Fruit fly (Drosophila melanogaster) whole organism, embryonic: Measurements from ENCODE around the gene CG8562.

Experiments
- Asciz ChIP-seq: fragments of 200-800 bp; sonication (Bioruptor generic); optimal IDR thresholded peaks from 2 replicates; lab custom pipeline; 2017; ENCODE audit warnings: missing biosample characterization, mild to moderate bottlenecking, missing genetic modification characterization, missing genetic modification reagents
- Atf-2 ChIP-seq: fragments of 200-800 bp; sonication (Bioruptor generic); optimal IDR thresholded peaks from 2 replicates; lab custom pipeline; 2016; ENCODE audit warnings: missing biosample characterization, missing genetic modification characterization
- CG11085 ChIP-seq: fragments of 200-800 bp; sonication (Bioruptor generic); IDR thresholded peaks from 2 replicates; pipeline ENCODE4 v1.3.6; 2022; ENCODE audit warnings: missing biosample characterization, missing genetic modification characterization
- CG11504 ChIP-seq: fragments of 200-800 bp; sonication (Bioruptor generic); optimal IDR thresholded peaks from 3 replicates; lab custom pipeline; 2019; ENCODE audit warnings: missing biosample characterization, mild to moderate bottlenecking, missing genetic modification characterization, moderate library complexity
- CG12155 ChIP-seq: fragments of 200-800 bp; sonication (Bioruptor generic); optimal IDR thresholded peaks from 3 replicates; lab custom pipeline; 2016; ENCODE audit warnings: missing biosample characterization, missing genetic modification characterization
- CG12744 ChIP-seq: fragments of 200-800 bp; sonication (Bioruptor generic); optimal IDR thresholded peaks from 2 replicates; lab custom pipeline; 2016; ENCODE audit warnings: missing biosample characterization, missing genetic modification characterization
- CG12769 ChIP-seq: fragments of 200-800 bp; sonication (Bioruptor generic); optimal IDR thresholded peaks from 2 replicates; lab custom pipeline; 2019; ENCODE audit warnings: missing biosample characterization, mild to moderate bottlenecking, missing genetic modification characterization, moderate library complexity
- CG13775 ChIP-seq: fragments of 200-800 bp; sonication (Bioruptor generic); optimal IDR thresholded peaks from 3 replicates; lab custom pipeline; 2017; ENCODE audit warnings: missing biosample characterization, mild to moderate bottlenecking, missing genetic modification characterization
- CG14441 ChIP-seq: fragments of 200-800 bp; sonication (Bioruptor generic); IDR thresholded peaks from 2 replicates; pipeline ENCODE4 v1.3.6; 2022; ENCODE audit warnings: missing biosample characterization, missing genetic modification characterization
- CG14667 ChIP-seq: fragments of 200-800 bp; sonication (Bioruptor generic); IDR thresholded peaks from 2 replicates; pipeline ENCODE4 v1.3.6; 2022; ENCODE audit warnings: missing biosample characterization, missing genetic modification characterization
- CG15514 ChIP-seq: fragments of 200-800 bp; sonication (Bioruptor generic); optimal IDR thresholded peaks from 3 replicates; lab custom pipeline; 2017; ENCODE audit warnings: missing biosample characterization, missing genetic modification characterization, mild to moderate bottlenecking, moderate library complexity, missing genetic modification reagents
- CG17385 ChIP-seq: fragments of 200-800 bp; sonication (Bioruptor generic); optimal IDR thresholded peaks from 3 replicates; lab custom pipeline; 2018; ENCODE audit warnings: missing biosample characterization, mild to moderate bottlenecking, missing genetic modification characterization
- CG1832 ChIP-seq: fragments of 200-800 bp; sonication (Bioruptor generic); optimal IDR thresholded peaks from 2 replicates; lab custom pipeline; 2017; ENCODE audit warnings: missing biosample characterization, mild to moderate bottlenecking, missing genetic modification characterization, inconsistent platforms
- CG2116 ChIP-seq: fragments of 200-800 bp; sonication (Bioruptor generic); optimal IDR thresholded peaks from 3 replicates; lab custom pipeline; 2018; ENCODE audit warnings: missing biosample characterization, mild to moderate bottlenecking, missing genetic modification characterization
- CG4282 ChIP-seq: fragments of 200-800 bp; sonication (Bioruptor generic); optimal IDR thresholded peaks from 2 replicates; lab custom pipeline; 2016; ENCODE audit warnings: missing biosample characterization, missing genetic modification characterization
- CG4360 ChIP-seq: fragments of 200-800 bp; sonication (Bioruptor generic); IDR thresholded peaks from 2 replicates; pipeline ENCODE4 v1.3.6; 2022; ENCODE audit warnings: missing biosample characterization, missing genetic modification characterization
- CG9876 ChIP-seq: fragments of 200-800 bp; sonication (Bioruptor generic); optimal IDR thresholded peaks from 2 replicates; lab custom pipeline; 2016; ENCODE audit warnings: missing biosample characterization, missing genetic modification characterization
- Dip3 ChIP-seq: fragments of 200-800 bp; sonication (Bioruptor generic); optimal IDR thresholded peaks from 3 replicates; lab custom pipeline; 2016; ENCODE audit warnings: missing biosample characterization, missing genetic modification characterization
- Elba2 ChIP-seq: fragments of 200-800 bp; sonication (Bioruptor generic); optimal IDR thresholded peaks from 3 replicates; lab custom pipeline; 2016; ENCODE audit warnings: missing biosample characterization, missing genetic modification characterization
- Fer1 ChIP-seq: fragments of 200-800 bp; sonication (Bioruptor generic); optimal IDR thresholded peaks from 2 replicates; lab custom pipeline; 2017; ENCODE audit warnings: missing biosample characterization, mild to moderate bottlenecking, missing genetic modification characterization
- Hr78 ChIP-seq, 2 experiments: fragments of 200-800 bp in 1 of 2; fragments of >200 bp in 1 of 2; sonication (Bioruptor generic) in 1 of 2; optimal IDR thresholded peaks; 2 replicates each; lab custom pipeline; 2017 to 2019; ENCODE audit warnings: missing biosample characterization in 2 of 2, missing genetic modification characterization in 2 of 2, mild to moderate bottlenecking in 1 of 2, moderate library complexity in 1 of 2
- Kr ChIP-seq: fragments of 200-800 bp; sonication (Bioruptor generic); optimal IDR thresholded peaks from 2 replicates; lab custom pipeline; 2017; ENCODE audit warnings: missing biosample characterization, mild to moderate bottlenecking, missing genetic modification characterization
- MESR4 ChIP-seq: fragments of 200-800 bp; sonication (Bioruptor generic); optimal IDR thresholded peaks from 2 replicates; lab custom pipeline; 2018; ENCODE audit warnings: missing biosample characterization, mild to moderate bottlenecking, missing genetic modification characterization, moderate library complexity
- Max ChIP-seq: fragments of 200-800 bp; sonication (Bioruptor generic); optimal IDR thresholded peaks from 2 replicates; lab custom pipeline; 2016; ENCODE audit warnings: missing biosample characterization, mild to moderate bottlenecking, missing genetic modification characterization
- Meics ChIP-seq: fragments of 200-800 bp; sonication (Bioruptor generic); optimal IDR thresholded peaks from 2 replicates; lab custom pipeline; 2017; ENCODE audit warnings: missing biosample characterization, mild to moderate bottlenecking, missing genetic modification characterization
- NK7.1 ChIP-seq: fragments of 200-800 bp; sonication (Bioruptor generic); optimal IDR thresholded peaks from 3 replicates; lab custom pipeline; 2016; ENCODE audit warnings: missing biosample characterization, missing genetic modification characterization
- PHDP ChIP-seq: fragments of 200-800 bp; sonication (Bioruptor generic); optimal IDR thresholded peaks from 3 replicates; lab custom pipeline; 2018; ENCODE audit warnings: missing biosample characterization, mild to moderate bottlenecking, missing genetic modification characterization, moderate library complexity
- YL-1 ChIP-seq: fragments of 200-800 bp; sonication (Bioruptor generic); optimal IDR thresholded peaks from 3 replicates; lab custom pipeline; 2017; ENCODE audit warnings: missing biosample characterization, mild to moderate bottlenecking, missing genetic modification characterization
- abd-A ChIP-seq: fragments of 200-800 bp; sonication (Bioruptor generic); optimal IDR thresholded peaks from 3 replicates; lab custom pipeline; 2019; ENCODE audit warnings: missing biosample characterization, mild to moderate bottlenecking, missing genetic modification characterization, moderate library complexity
- bbx ChIP-seq: fragments of 200-800 bp; sonication (Bioruptor generic); IDR thresholded peaks from 2 replicates; pipeline ENCODE4 v1.3.6; 2022; ENCODE audit warnings: missing biosample characterization, missing genetic modification characterization; ENCODE audit not compliant: partially characterized antibody
- chinmo ChIP-seq: fragments of 200-800 bp; sonication (Bioruptor generic); IDR thresholded peaks from 4 replicates; pipeline ENCODE4 v1.3.6; 2022; ENCODE audit warnings: missing biosample characterization, missing genetic modification characterization; ENCODE audit not compliant: partially characterized antibody
- croc ChIP-seq: fragments of 200-800 bp; sonication (Bioruptor generic); conservative IDR thresholded peaks from 3 replicates; pipeline ENCODE4 v1.3.6; 2022; ENCODE audit warnings: missing biosample characterization, missing genetic modification characterization
- crol ChIP-seq: fragments of 200-800 bp; sonication (Bioruptor generic); IDR thresholded peaks from 2 replicates; pipeline ENCODE4 v1.3.6; 2022; ENCODE audit warnings: missing biosample characterization, missing genetic modification characterization
- danr ChIP-seq: fragments of 200-800 bp; sonication (Bioruptor generic); IDR thresholded peaks from 2 replicates; pipeline ENCODE4 v1.3.6; 2022; ENCODE audit warnings: missing biosample characterization, missing genetic modification characterization
- disco-r ChIP-seq: fragments of 200-800 bp; sonication (Bioruptor generic); optimal IDR thresholded peaks from 2 replicates; lab custom pipeline; 2016; ENCODE audit warnings: missing biosample characterization, missing genetic modification characterization
- fd64A ChIP-seq: fragments of 200-800 bp; sonication (Bioruptor generic); optimal IDR thresholded peaks from 3 replicates; lab custom pipeline; 2018; ENCODE audit warnings: missing biosample characterization, mild to moderate bottlenecking, missing genetic modification characterization
- her ChIP-seq: fragments of 200-800 bp; sonication (Bioruptor generic); optimal IDR thresholded peaks from 2 replicates; lab custom pipeline; 2016; ENCODE audit warnings: missing biosample characterization, missing genetic modification characterization
- jing ChIP-seq: fragments of 200-800 bp; sonication (Bioruptor generic); optimal IDR thresholded peaks from 2 replicates; lab custom pipeline; 2018; ENCODE audit warnings: missing biosample characterization, mild to moderate bottlenecking, missing genetic modification characterization
- lmd ChIP-seq: fragments of 200-800 bp; sonication (Bioruptor generic); IDR thresholded peaks from 2 replicates; pipeline ENCODE4 v1.3.6; 2022; ENCODE audit warnings: missing biosample characterization, missing genetic modification characterization
- maf-S ChIP-seq: fragments of 200-800 bp; sonication (Bioruptor generic); optimal IDR thresholded peaks from 2 replicates; lab custom pipeline; 2016; ENCODE audit warnings: missing biosample characterization, missing genetic modification characterization
- mirr ChIP-seq: fragments of 200-800 bp; sonication (Bioruptor generic); optimal IDR thresholded peaks from 3 replicates; lab custom pipeline; 2018; ENCODE audit warnings: missing biosample characterization, mild to moderate bottlenecking, missing genetic modification characterization
- pfk ChIP-seq: fragments of 200-800 bp; sonication (Bioruptor generic); optimal IDR thresholded peaks from 2 replicates; lab custom pipeline; 2018; ENCODE audit warnings: missing biosample characterization, mild to moderate bottlenecking, missing genetic modification characterization, moderate library complexity
- psq ChIP-seq: fragments of 200-800 bp; sonication (Bioruptor generic); optimal IDR thresholded peaks from 2 replicates; lab custom pipeline; 2017; ENCODE audit warnings: missing biosample characterization, missing genetic modification characterization
- salm ChIP-seq: fragments of 200-800 bp; sonication (Bioruptor generic); optimal IDR thresholded peaks from 2 replicates; lab custom pipeline; 2018; ENCODE audit warnings: missing biosample characterization, mild to moderate bottlenecking, missing genetic modification characterization
- stc ChIP-seq: fragments of 200-800 bp; sonication (Bioruptor generic); IDR thresholded peaks from 2 replicates; pipeline ENCODE4 v1.3.6; 2022; ENCODE audit warnings: missing biosample characterization, missing genetic modification characterization
- tin ChIP-seq: fragments of 200-800 bp; sonication (Bioruptor generic); optimal IDR thresholded peaks from 3 replicates; lab custom pipeline; 2016; ENCODE audit warnings: missing biosample characterization, missing genetic modification characterization
- trem ChIP-seq: fragments of 200-800 bp; optimal IDR thresholded peaks from 3 replicates; lab custom pipeline; 2019; ENCODE audit warnings: missing biosample characterization, mild to moderate bottlenecking, missing genetic modification characterization, moderate library complexity
- tx ChIP-seq: fragments of 200-800 bp; sonication (Bioruptor generic); optimal IDR thresholded peaks from 2 replicates; lab custom pipeline; 2016; ENCODE audit warnings: missing biosample characterization, missing genetic modification characterization
- zfh1 ChIP-seq: fragments of 200-800 bp; sonication (Bioruptor generic); IDR thresholded peaks from 3 replicates; pipeline ENCODE4 v1.3.6; 2022; ENCODE audit warnings: missing biosample characterization, missing genetic modification characterization
- zfh2 ChIP-seq: fragments of 200-800 bp; sonication (Bioruptor generic); optimal IDR thresholded peaks from 2 replicates; lab custom pipeline; 2016; ENCODE audit warnings: missing biosample characterization, missing genetic modification characterization

Gene CG8562

dm6 chr3L:7349311-7349710 lies 48.8 kb upstream of the CG8562 start (continued):
- TF ChIP-seq Max (GFP tag; lab: Kevin White, UChicago) (no peak), fd64A (no peak), CG14441 (GFP tag; lab: Robert Waterston, UW) (no peak), YL-1 (GFP tag; lab: Kevin White, UChicago) (no peak), psq (GFP tag; lab: Kevin White, UChicago) (no peak), her (GFP tag; lab: Kevin White, UChicago) (no peak), Elba2 (GFP tag; lab: Kevin White, UChicago) (no peak), CG17385 (GFP tag; lab: Kevin White, UChicago) (no peak), CG12744 (GFP tag; lab: Kevin White, UChicago) (no peak), croc (no peak), maf-S (GFP tag; lab: Kevin White, UChicago) (no peak), bbx (no peak), CG15514 (GFP tag; lab: Kevin White, UChicago) (peak; percentile 19), CG14667 (GFP tag; lab: Robert Waterston, UW) (no peak), lmd (GFP tag; lab: Robert Waterston, UW) (no peak), CG12769 (tag; lab: Kevin White, UChicago) (peak; percentile 27), CG11504 (tag; lab: Kevin White, UChicago) (no peak), MESR4 (GFP tag; lab: Kevin White, UChicago) (no peak), abd-A (no peak), tin (GFP tag; lab: Kevin White, UChicago) (no peak), jing (GFP tag; lab: Kevin White, UChicago) (no peak), tx (no peak), NK7.1 (no peak), CG12155 (GFP tag; lab: Kevin White, UChicago) (no peak), CG4360 (GFP tag; lab: Robert Waterston, UW) (no peak), Atf-2 (GFP tag; lab: Kevin White, UChicago) (no peak), PHDP (tag; lab: Kevin White, UChicago) (no peak), Hr78 (GFP tag; optimal IDR thresholded peaks at IDR 0.05; lab: Kevin White, UChicago) (peak in 1 of 2 experiments; percentile 70), disco-r (GFP tag; lab: Kevin White, UChicago) (no peak), Dip3 (GFP tag; lab: Kevin White, UChicago) (no peak), Kr (GFP tag; lab: Kevin White, UChicago) (no peak), CG11085 (GFP tag; lab: Robert Waterston, UW) (no peak), danr (GFP tag; lab: Robert Waterston, UW) (no peak), zfh2 (GFP tag; lab: Kevin White, UChicago) (no peak), trem (no peak), Asciz (GFP tag; lab: Kevin White, UChicago) (peak; percentile 4), CG4282 (GFP tag; lab: Kevin White, UChicago) (no peak), Fer1 (GFP tag; lab: Kevin White, UChicago) (peak; percentile 7), crol (GFP tag; lab: Robert Waterston, UW) (peak; percentile 82), CG2116 (GFP tag; lab: Kevin White, UChicago) (no peak), CG9876 (no peak), CG1832 (no peak), Meics (GFP tag; lab: Kevin White, UChicago) (peak; percentile 16), salm (tag; lab: Kevin White, UChicago) (no peak), CG13775 (GFP tag; lab: Kevin White, UChicago) (no peak), zfh1 (no peak), stc (GFP tag; lab: Robert Waterston, UW) (peak; percentile 46; the same call in 1 of the 2 replicates), mirr (GFP tag; lab: Kevin White, UChicago) (peak; percentile 16), pfk (GFP tag; lab: Kevin White, UChicago) (no peak), chinmo (0 out of 4 replicates have a peak, but pooled peaks have one; percentile 33)
